Fruit fly (Drosophila melanogaster): Measurements from ENCODE around the gene Ugt37E1.

Ugt37E1 gene

dm6 chr2L:16819714-16820113, 23.3 kb downstream of the Ugt37E1 start (continued):
- TF ChIP-seq bab2 (GFP tag; optimal IDR thresholded peaks at IDR 0.05) (no peak), nerfin-2 (GFP tag; IDR thresholded peaks at IDR 0.05; ENCODE audit: partially characterized antibody) (no peak), Mrtf (GFP tag; IDR thresholded peaks at IDR 0.05) (no peak), cad (GFP tag; optimal IDR thresholded peaks at IDR 0.05) (no peak), ken (GFP tag; IDR thresholded peaks at IDR 0.05) (no peak), CG14441 (GFP tag; IDR thresholded peaks at IDR 0.05) (no peak), CG12219 (GFP tag; optimal IDR thresholded peaks at IDR 0.05) (peak; percentile 31), gt (GFP tag; IDR thresholded peaks at IDR 0.05) (no peak), CG8944 (GFP tag; optimal IDR thresholded peaks at IDR 0.05) (no peak), dan (GFP tag; IDR thresholded peaks at IDR 0.05) (no peak), Gsc (GFP tag; IDR thresholded peaks at IDR 0.05) (no peak), CoRest (tag; optimal IDR thresholded peaks at IDR 0.05) (no peak), CG2129 (GFP tag; IDR thresholded peaks at IDR 0.05; ENCODE audit: partially characterized antibody) (no peak), danr (GFP tag; IDR thresholded peaks at IDR 0.05) (no peak), luna (GFP tag; optimal IDR thresholded peaks at IDR 0.05) (no peak), jigr1 (GFP tag; IDR thresholded peaks at IDR 0.05) (no peak)

dm6 chr2L:16820993-16821392, 24.6 kb downstream of the Ugt37E1 start, which contains the start of gene CG13280:
CG13280 (minus strand) TSS chr2L:16821093.
- no peak for TF ChIP-seq lola (GFP tag; optimal IDR thresholded peaks at IDR 0.05)
- TF ChIP-seq sna (GFP tag; IDR thresholded peaks at IDR 0.05; ENCODE audit: partially characterized antibody): no peak
- no peak for TF ChIP-seq HLH3B (GFP tag; IDR thresholded peaks at IDR 0.05)
- no peak for TF ChIP-seq CG3065 (GFP tag; optimal IDR thresholded peaks at IDR 0.05)
- TF ChIP-seq B-H1 (GFP tag; IDR thresholded peaks at IDR 0.05): no peak
- TF ChIP-seq CG11093 (GFP tag; IDR thresholded peaks at IDR 0.05): no peak
- TF ChIP-seq pros (GFP tag; optimal IDR thresholded peaks at IDR 0.05): no peak
- no peak for TF ChIP-seq CG13287 (GFP tag; IDR thresholded peaks at IDR 0.05; ENCODE audit: partially characterized antibody)
- TF ChIP-seq onecut (GFP tag; IDR thresholded peaks at IDR 0.05): no peak
- no peak for TF ChIP-seq CG1647 (GFP tag; optimal IDR thresholded peaks at IDR 0.05)
- no peak for TF ChIP-seq TFAM (GFP tag; optimal IDR thresholded peaks at IDR 0.05)
- no peak for TF ChIP-seq Med (GFP tag)
- TF ChIP-seq ems (GFP tag; optimal IDR thresholded peaks at IDR 0.05): no peak
- no peak for TF ChIP-seq BEAF-32 (GFP tag; optimal IDR thresholded peaks at IDR 0.05)
- no peak for TF ChIP-seq repo (GFP tag; optimal IDR thresholded peaks at IDR 0.05)
- TF ChIP-seq ash1 (GFP tag; optimal IDR thresholded peaks at IDR 0.05): no peak

dm6 chr2L:16824905-16825333, 28.5 kb downstream of the Ugt37E1 start, which contains the start of gene Cse1:
Cse1 (minus strand) TSS chr2L:16825207.
- peak; percentile 21 for TF ChIP-seq CG12659 (GFP tag; optimal IDR thresholded peaks at IDR 0.05)
- peak; percentile 50 for TF ChIP-seq HLH4C (GFP tag; IDR thresholded peaks at IDR 0.05; ENCODE audit: partially characterized antibody)
- TF ChIP-seq row (GFP tag; IDR thresholded peaks at IDR 0.05): peak; percentile 36; the same call in 1 of the 3 replicates
- no peak; the same call in 1 of the 2 replicates for TF ChIP-seq CG42726 (GFP tag; IDR thresholded peaks at IDR 0.05; ENCODE audit: partially characterized antibody)
- peak; percentile 56 for TF ChIP-seq CG2129 (GFP tag; IDR thresholded peaks at IDR 0.05; ENCODE audit: partially characterized antibody)
- TF ChIP-seq Med (GFP tag): peak; percentile 59
- TF ChIP-seq MESR4 (GFP tag; optimal IDR thresholded peaks at IDR 0.05): peak; percentile 20
- peak; percentile 98 for TF ChIP-seq nerfin-1 (tag; optimal IDR thresholded peaks at IDR 0.05)
- peak; percentile 62; the same call in 1 of the 2 replicates for TF ChIP-seq unc-4 (GFP tag; IDR thresholded peaks at IDR 0.05; ENCODE audit: partially characterized antibody)
- no peak for TF ChIP-seq Kr (GFP tag; optimal IDR thresholded peaks at IDR 0.05)
- TF ChIP-seq rib (GFP tag; IDR thresholded peaks at IDR 0.05): peak; percentile 75; the same call in 1 of the 2 replicates
- TF ChIP-seq BEAF-32 (GFP tag; optimal IDR thresholded peaks at IDR 0.05): peak; percentile 71
- peak; percentile 18 for TF ChIP-seq phol (tag; optimal IDR thresholded peaks at IDR 0.05)
- TF ChIP-seq GATAe (GFP tag; conservative IDR thresholded peaks at IDR 0.05): no peak
- TF ChIP-seq hb (GFP tag; IDR thresholded peaks at IDR 0.05; ENCODE audit: partially characterized antibody): peak; percentile 52; the same call in 1 of the 3 replicates
- no peak for TF ChIP-seq toy (GFP tag; IDR thresholded peaks at IDR 0.05)
- TF ChIP-seq CG7963 (GFP tag; IDR thresholded peaks at IDR 0.05; ENCODE audit: partially characterized antibody): peak; percentile 59; the same call in 2 of the 3 replicates
- TF ChIP-seq ewg (GFP tag; optimal IDR thresholded peaks at IDR 0.05): peak; percentile 67
- no peak for TF ChIP-seq schlank (tag; optimal IDR thresholded peaks at IDR 0.05)
- TF ChIP-seq hbn (GFP tag; IDR thresholded peaks at IDR 0.05; ENCODE audit: partially characterized antibody): 0 out of 2 replicates have a peak, but pooled peaks have one; percentile 39

Measured in whole organism, embryonic.